Worm (Caenorhabditis elegans) whole organism, L4 larva: ENCODE measurements around the gene rsp-4.

Experiments
- F37D6.2 ChIP-seq: sonication (generic microtip); optimal IDR thresholded peaks from 2 replicates; lab custom pipeline; 2016; ENCODE audit warnings: mild to moderate bottlenecking, missing genetic modification characterization, missing compliant biosample characterization
- F49E8.2 ChIP-seq: sonication (generic microtip); optimal IDR thresholded peaks from 2 replicates; lab custom pipeline; 2016; ENCODE audit warnings: missing compliant biosample characterization, mild to moderate bottlenecking, missing genetic modification characterization, borderline replicate concordance
- R02D3.7 ChIP-seq: fragments of 150-350 bp; sonication (generic microtip); optimal IDR thresholded peaks from 3 replicates; lab custom pipeline; 2014; ENCODE audit warnings: missing biosample characterization, missing genetic modification characterization
- T20F7.1 ChIP-seq: fragments of 200-800 bp; sonication (Bioruptor generic); optimal IDR thresholded peaks from 2 replicates; lab custom pipeline; 2018; ENCODE audit warnings: mild to moderate bottlenecking, missing genetic modification characterization, missing compliant biosample characterization
- Y105C5A.15 ChIP-seq: fragments of 200-800 bp; sonication (Bioruptor generic); IDR thresholded peaks from 2 replicates; pipeline ENCODE4 v1.3.6; 2022; ENCODE audit warnings: missing genetic modification characterization, missing compliant biosample characterization
- Y48G9A.11 ChIP-seq: fragments of 200-800 bp; sonication (Bioruptor generic); IDR thresholded peaks from 2 replicates; pipeline ENCODE4 v1.3.6; 2022; ENCODE audit warnings: missing genetic modification reagents, missing genetic modification characterization, missing compliant biosample characterization
- Y75B8A.6 ChIP-seq: fragments of 200-800 bp; sonication (Bioruptor generic); IDR thresholded peaks from 2 replicates; pipeline ENCODE4 v1.3.6; 2022; ENCODE audit warnings: missing genetic modification reagents, missing genetic modification characterization, missing compliant biosample characterization
- ZK337.2 ChIP-seq: fragments of 200-800 bp; sonication (Bioruptor generic); IDR thresholded peaks from 2 replicates; pipeline ENCODE4 v1.3.6; 2022; ENCODE audit warnings: missing genetic modification reagents, missing genetic modification characterization, missing compliant biosample characterization
- aly-2 ChIP-seq: sonication (generic microtip); optimal IDR thresholded peaks from 2 replicates; lab custom pipeline; 2018; ENCODE audit warnings: missing biosample characterization, missing genetic modification characterization
- attf-4 ChIP-seq: sonication (generic microtip); optimal IDR thresholded peaks from 3 replicates; lab custom pipeline; 2017; ENCODE audit warnings: missing biosample characterization, missing genetic modification characterization
- ceh-20 ChIP-seq: fragments of 200-800 bp; sonication (Bioruptor generic); IDR thresholded peaks from 2 replicates; pipeline ENCODE4 v1.3.6; 2022; ENCODE audit warnings: missing genetic modification reagents, missing genetic modification characterization, missing compliant biosample characterization
- ceh-62 ChIP-seq: sonication (generic microtip); optimal IDR thresholded peaks from 2 replicates; lab custom pipeline; 2017; ENCODE audit warnings: missing biosample characterization, missing genetic modification characterization
- daf-16 ChIP-seq, 3 experiments: sonication (generic microtip); optimal IDR thresholded peaks; 2 replicates each; lab custom pipeline; 2016 to 2017; ENCODE audit warnings: missing genetic modification characterization in 3 of 3, missing genetic modification reagents in 3 of 3, mild to moderate bottlenecking in 2 of 3, missing compliant biosample characterization in 2 of 3, missing biosample characterization in 1 of 3, moderate library complexity in 1 of 3
- daf-19 ChIP-seq: fragments of 200-800 bp; sonication (Bioruptor generic); conservative IDR thresholded peaks from 2 replicates; pipeline ENCODE4 v1.3.6; 2022; ENCODE audit warnings: missing genetic modification characterization, missing compliant biosample characterization
- dmd-8 ChIP-seq: fragments of 200-800 bp; sonication (Bioruptor generic); IDR thresholded peaks from 2 replicates; pipeline ENCODE4 v1.3.6; 2022; ENCODE audit warnings: missing genetic modification characterization, missing compliant biosample characterization
- dpl-1 ChIP-seq: fragments of 150-350 bp; optimal IDR thresholded peaks from 2 replicates; lab custom pipeline; 2014; ENCODE audit warnings: missing biosample characterization, missing genetic modification reagents, missing genetic modification characterization
- egl-27 ChIP-seq: sonication (generic microtip); optimal IDR thresholded peaks from 3 replicates; lab custom pipeline; 2017; ENCODE audit warnings: missing biosample characterization, missing genetic modification reagents, missing genetic modification characterization
- egl-43 ChIP-seq: fragments of 200-800 bp; sonication (Bioruptor generic); IDR thresholded peaks from 2 replicates; pipeline ENCODE4 v1.3.6; 2022; ENCODE audit warnings: missing genetic modification reagents, missing genetic modification characterization, missing compliant biosample characterization
- hif-1 ChIP-seq, 2 experiments: sonication (generic microtip); optimal IDR thresholded peaks; 2 replicates each; lab custom pipeline; 2016 to 2017; ENCODE audit warnings: missing compliant biosample characterization in 2 of 2, missing genetic modification characterization in 2 of 2, missing genetic modification reagents in 2 of 2, missing genotype in 2 of 2, mild to moderate bottlenecking in 1 of 2
- hlh-11 ChIP-seq: fragments of 200-800 bp; sonication (Bioruptor generic); optimal IDR thresholded peaks from 2 replicates; lab custom pipeline; 2018; ENCODE audit warnings: mild to moderate bottlenecking, missing genetic modification characterization, missing compliant biosample characterization
- hmg-1.1 ChIP-seq: fragments of 200-800 bp; sonication (Bioruptor generic); IDR thresholded peaks from 2 replicates; pipeline ENCODE4 v1.3.6; 2022; ENCODE audit warnings: missing genetic modification reagents, missing genetic modification characterization, missing compliant biosample characterization
- lim-7 ChIP-seq: fragments of 200-800 bp; sonication (Bioruptor generic); IDR thresholded peaks from 2 replicates; pipeline ENCODE4 v1.3.6; 2022; ENCODE audit warnings: missing genetic modification characterization, missing compliant biosample characterization
- lin-15B ChIP-seq: fragments of 150-350 bp; sonication (generic microtip); optimal IDR thresholded peaks from 3 replicates; lab custom pipeline; 2014; ENCODE audit warnings: missing biosample characterization, missing genetic modification characterization
- lin-29 ChIP-seq: fragments of 200-800 bp; sonication (Bioruptor generic); IDR thresholded peaks from 2 replicates; pipeline ENCODE4 v1.3.6; 2022; ENCODE audit warnings: missing genetic modification reagents, missing genetic modification characterization, missing compliant biosample characterization
- lsy-2 ChIP-seq, 2 experiments: fragments of 150-350 bp in 1 of 2; sonication (generic microtip) in 1 of 2; optimal IDR thresholded peaks; 2 replicates each; lab custom pipeline; 2014 to 2017; ENCODE audit warnings: missing biosample characterization in 2 of 2, missing genetic modification characterization in 2 of 2
- madf-5 ChIP-seq, 2 experiments: fragments of 200-800 bp; sonication (Bioruptor generic); IDR thresholded peaks; 2 replicates each; pipeline ENCODE4 v1.3.6; 2022; ENCODE audit warnings: missing compliant biosample characterization in 2 of 2, missing genetic modification characterization in 2 of 2
- madf-9 ChIP-seq: fragments of 200-800 bp; sonication (Bioruptor generic); conservative IDR thresholded peaks from 2 replicates; pipeline ENCODE4 v1.3.6; 2022; ENCODE audit warnings: missing genetic modification reagents, missing genetic modification characterization, missing compliant biosample characterization
- mdt-29 ChIP-seq: fragments of 200-800 bp; sonication (Bioruptor generic); IDR thresholded peaks from 2 replicates; pipeline ENCODE4 v1.3.6; 2022; ENCODE audit warnings: missing genetic modification reagents, missing genetic modification characterization, missing compliant biosample characterization
- mep-1 ChIP-seq: fragments of 150-350 bp; sonication (generic microtip); optimal IDR thresholded peaks from 3 replicates; lab custom pipeline; 2014; ENCODE audit warnings: missing biosample characterization, missing genetic modification characterization
- mes-2 ChIP-seq: sonication (generic microtip); optimal IDR thresholded peaks from 2 replicates; lab custom pipeline; 2016; ENCODE audit warnings: missing genotype, mild to moderate bottlenecking, missing genetic modification characterization, missing compliant biosample characterization; ENCODE audit not compliant: poor library complexity, severe bottlenecking
- mxl-2 ChIP-seq: fragments of 200-800 bp; sonication (Bioruptor generic); conservative IDR thresholded peaks from 2 replicates; pipeline ENCODE4 v1.3.6; 2022; ENCODE audit warnings: missing genetic modification reagents, missing genetic modification characterization, missing compliant biosample characterization
- mxl-3 ChIP-seq: fragments of 200-800 bp; sonication (Bioruptor generic); optimal IDR thresholded peaks from 2 replicates; lab custom pipeline; 2018; ENCODE audit warnings: mild to moderate bottlenecking, missing genetic modification characterization, missing compliant biosample characterization
- nhr-102 ChIP-seq: sonication (generic microtip); optimal IDR thresholded peaks from 2 replicates; lab custom pipeline; 2016; ENCODE audit warnings: mild to moderate bottlenecking, missing genetic modification characterization, moderate library complexity, missing compliant biosample characterization
- nhr-111 ChIP-seq: fragments of 200-800 bp; sonication (Bioruptor generic); optimal IDR thresholded peaks from 2 replicates; lab custom pipeline; 2018; ENCODE audit warnings: mild to moderate bottlenecking, missing genetic modification characterization, missing compliant biosample characterization
- nhr-237 ChIP-seq: sonication (generic microtip); optimal IDR thresholded peaks from 2 replicates; lab custom pipeline; 2017; ENCODE audit warnings: missing biosample characterization, missing genetic modification characterization
- nhr-41 ChIP-seq: fragments of 200-800 bp; sonication (Bioruptor generic); IDR thresholded peaks from 2 replicates; pipeline ENCODE4 v1.3.6; 2022; ENCODE audit warnings: missing genetic modification reagents, missing genetic modification characterization, missing compliant biosample characterization
- nhr-42 ChIP-seq: fragments of 200-800 bp; sonication (Bioruptor generic); IDR thresholded peaks from 2 replicates; pipeline ENCODE4 v1.3.6; 2022; ENCODE audit warnings: missing genetic modification characterization, missing compliant biosample characterization
- nhr-77 ChIP-seq: fragments of 150-350 bp; optimal IDR thresholded peaks from 2 replicates; lab custom pipeline; 2014; ENCODE audit warnings: missing biosample characterization, missing genetic modification characterization
- pqm-1 ChIP-seq: sonication (generic microtip); optimal IDR thresholded peaks from 2 replicates; lab custom pipeline; 2017; ENCODE audit warnings: missing biosample characterization, missing genetic modification characterization
- sdz-12 ChIP-seq: fragments of 200-800 bp; sonication (Bioruptor generic); optimal IDR thresholded peaks from 2 replicates; lab custom pipeline; 2018; ENCODE audit warnings: mild to moderate bottlenecking, missing genetic modification characterization, missing compliant biosample characterization
- set-16 ChIP-seq: fragments of 200-800 bp; sonication (Bioruptor generic); IDR thresholded peaks from 2 replicates; pipeline ENCODE4 v1.3.6; 2022; ENCODE audit warnings: missing genetic modification reagents, missing genetic modification characterization, missing compliant biosample characterization
- skn-1 ChIP-seq: fragments of 150-350 bp; optimal IDR thresholded peaks from 2 replicates; lab custom pipeline; 2014; ENCODE audit warnings: missing biosample characterization, missing genetic modification characterization
- snpc-1.2 ChIP-seq: fragments of 200-800 bp; sonication (Bioruptor generic); IDR thresholded peaks from 2 replicates; pipeline ENCODE4 v1.3.6; 2022; ENCODE audit warnings: missing genetic modification reagents, missing genetic modification characterization, missing compliant biosample characterization
- snpc-4 ChIP-seq: fragments of 150-350 bp; optimal IDR thresholded peaks from 2 replicates; lab custom pipeline; 2014; ENCODE audit warnings: missing biosample characterization, missing genetic modification characterization
- spr-1 ChIP-seq: sonication (generic microtip); optimal IDR thresholded peaks from 2 replicates; lab custom pipeline; 2016; ENCODE audit warnings: mild to moderate bottlenecking, missing genetic modification characterization, missing compliant biosample characterization
- tag-97 ChIP-seq: fragments of 200-800 bp; sonication (Bioruptor generic); IDR thresholded peaks from 2 replicates; pipeline ENCODE4 v1.3.6; 2022; ENCODE audit warnings: missing genetic modification characterization, missing compliant biosample characterization
- tra-1 ChIP-seq: fragments of 200-800 bp; sonication (Bioruptor generic); IDR thresholded peaks from 2 replicates; pipeline ENCODE4 v1.3.6; 2022; ENCODE audit warnings: missing genetic modification reagents, missing genetic modification characterization, missing compliant biosample characterization
- unc-62 ChIP-seq, 3 experiments: fragments of 150-350 bp in 1 of 3; sonication (generic microtip); optimal IDR thresholded peaks in 2 of 3; peaks in 1 of 3; 1 replicate in 1 of 3; 2 replicates in 2 of 3; lab custom pipeline; 2014 to 2017; ENCODE audit warnings: missing biosample characterization in 3 of 3, missing genetic modification characterization in 3 of 3, missing genetic modification reagents in 3 of 3, missing genotype in 1 of 3
- vab-7 ChIP-seq: fragments of 200-800 bp; sonication (Bioruptor generic); IDR thresholded peaks from 2 replicates; pipeline ENCODE4 v1.3.6; 2022; ENCODE audit warnings: missing genetic modification reagents, missing genetic modification characterization, missing compliant biosample characterization
- zip-11 ChIP-seq: fragments of 200-800 bp; sonication (Bioruptor generic); IDR thresholded peaks from 2 replicates; pipeline ENCODE4 v1.3.6; 2022; ENCODE audit warnings: missing genetic modification characterization, missing compliant biosample characterization

rsp-4 gene

DNA sequence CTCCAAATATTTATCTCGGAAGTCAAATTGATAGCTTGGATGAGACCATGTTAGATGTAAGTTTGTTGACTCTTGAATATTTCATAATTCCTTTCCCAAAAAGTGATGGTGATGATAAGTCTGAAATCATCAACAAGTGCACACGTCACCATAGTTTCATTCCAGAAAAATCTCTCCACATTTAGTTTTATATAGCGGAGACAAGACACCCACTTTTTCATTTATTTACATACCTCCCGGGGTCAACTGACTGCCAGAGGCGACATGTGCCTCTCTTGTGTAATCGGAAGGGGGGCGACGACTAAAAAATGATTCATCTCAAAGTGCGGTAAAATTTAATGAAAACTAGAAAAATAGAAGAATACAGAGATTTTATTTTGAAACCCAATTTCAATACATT, 50.3 kb downstream of the rsp-4 start:
- TF ChIP-seq hmg-1.1 (GFP tag; lab: Robert Waterston, UW) (peak; percentile 22; the same call in 1 of the 2 replicates), ceh-20 (no peak), dpl-1 (GFP tag; lab: Kevin White, UChicago) (no peak), dmd-8 (no peak), Y105C5A.15 (GFP tag; lab: Robert Waterston, UW) (no peak), Y75B8A.6 (no peak), snpc-4 (tag; lab: Kevin White, UChicago) (no peak), set-16 (no peak), nhr-77 (tag; lab: Kevin White, UChicago) (peak; percentile 42), F49E8.2 (tag; lab: Kevin White, UChicago) (no peak), mes-2 (tag; lab: Kevin White, UChicago) (peak; percentile 38), madf-5 (GFP tag; IDR thresholded peaks at IDR 0.05; lab: Robert Waterston, UW) (no peak), lin-29 (GFP tag; lab: Robert Waterston, UW) (no peak), nhr-237 (no peak), mxl-3 (GFP tag; lab: Kevin White, UChicago) (no peak), tra-1 (GFP tag; lab: Robert Waterston, UW) (0 out of 2 replicates have a peak, but pooled peaks have one; percentile 20), lin-15B (tag; lab: Kevin White, UChicago) (no peak), nhr-102 (tag; lab: Kevin White, UChicago) (no peak), nhr-41 (GFP tag; lab: Robert Waterston, UW) (no peak), egl-27 (tag; lab: Kevin White, UChicago) (no peak), skn-1 (tag; lab: Kevin White, UChicago) (no peak), madf-9 (no peak), tag-97 (no peak), T20F7.1 (GFP tag; lab: Kevin White, UChicago) (no peak), daf-19 (GFP tag; lab: Robert Waterston, UW) (no peak), egl-43 (GFP tag; lab: Robert Waterston, UW) (no peak), spr-1 (no peak), lsy-2 (tag; optimal IDR thresholded peaks at IDR 0.05; lab: Kevin White, UChicago) (peak in 1 of 2 experiments; percentile 30), mdt-29 (no peak), F37D6.2 (tag; lab: Kevin White, UChicago) (no peak), nhr-111 (no peak), nhr-42 (no peak), mep-1 (peak; percentile 12), attf-4 (tag; lab: Kevin White, UChicago) (no peak), mxl-2 (GFP tag; lab: Robert Waterston, UW) (no peak), aly-2 (tag; lab: Kevin White, UChicago) (no peak), hlh-11 (tag; lab: Kevin White, UChicago) (peak; percentile 71), vab-7 (GFP tag; lab: Robert Waterston, UW) (no peak), lim-7 (GFP tag; lab: Robert Waterston, UW) (no peak), sdz-12 (GFP tag; lab: Kevin White, UChicago) (no peak), ZK337.2 (GFP tag; lab: Robert Waterston, UW) (no peak), ceh-62 (tag; lab: Kevin White, UChicago) (no peak), snpc-1.2 (GFP tag; lab: Robert Waterston, UW) (no peak), Y48G9A.11 (GFP tag; lab: Robert Waterston, UW) (no peak), pqm-1 (no peak), unc-62 (GFP tag; optimal IDR thresholded peaks at IDR 0.05 in 1 of 2; lab: Kevin White, UChicago) (no peak), unc-62 (tag; optimal IDR thresholded peaks at IDR 0.05; lab: Kevin White, UChicago) (no peak), hif-1 (tag; optimal IDR thresholded peaks at IDR 0.05; lab: Kevin White, UChicago) (no peak), daf-16 (GFP tag; optimal IDR thresholded peaks at IDR 0.05; lab: Kevin White, UChicago) (peak in 1 of 2 experiments; percentile 5), daf-16 (tag; optimal IDR thresholded peaks at IDR 0.05; lab: Kevin White, UChicago) (peak; percentile 86), zip-11 (GFP tag; lab: Robert Waterston, UW) (no peak), R02D3.7 (tag; lab: Kevin White, UChicago) (no peak)
